Fruit fly (Drosophila melanogaster) whole organism, embryonic: Measurements from ENCODE around the gene CG10993.

Experiments
- B-H2 ChIP-seq: fragments of 200-800 bp; sonication (Bioruptor generic); optimal IDR thresholded peaks from 2 replicates; lab custom pipeline; 2018; ENCODE audit warnings: missing biosample characterization, mild to moderate bottlenecking, missing genetic modification characterization
- C15 ChIP-seq: fragments of 200-800 bp; sonication (Bioruptor generic); IDR thresholded peaks from 3 replicates; pipeline ENCODE4 v1.3.6; 2022; ENCODE audit warnings: missing biosample characterization, missing genetic modification characterization
- CG11560 ChIP-seq: fragments of 200-800 bp; sonication (Bioruptor generic); IDR thresholded peaks from 3 replicates; pipeline ENCODE4 v1.3.6; 2022; ENCODE audit warnings: missing biosample characterization, missing genetic modification characterization
- CG11723 ChIP-seq: fragments of 200-800 bp; sonication (Bioruptor generic); optimal IDR thresholded peaks from 2 replicates; lab custom pipeline; 2017; ENCODE audit warnings: missing biosample characterization, mild to moderate bottlenecking, missing genetic modification characterization
- CG12391 ChIP-seq: fragments of 200-800 bp; sonication (Bioruptor generic); optimal IDR thresholded peaks from 3 replicates; lab custom pipeline; 2018; ENCODE audit warnings: missing biosample characterization, mild to moderate bottlenecking, missing genetic modification characterization, moderate library complexity
- CG13123 ChIP-seq: fragments of 200-800 bp; sonication (Bioruptor generic); optimal IDR thresholded peaks from 2 replicates; lab custom pipeline; 2016; ENCODE audit warnings: missing biosample characterization, missing genetic modification characterization
- CG14014 ChIP-seq: fragments of 200-800 bp; sonication (Bioruptor generic); IDR thresholded peaks from 2 replicates; pipeline ENCODE4 v1.3.6; 2022; ENCODE audit warnings: missing biosample characterization, missing genetic modification characterization
- CG15696 ChIP-seq: fragments of 200-800 bp; sonication (Bioruptor generic); optimal IDR thresholded peaks from 2 replicates; lab custom pipeline; 2019; ENCODE audit warnings: missing biosample characterization, mild to moderate bottlenecking, missing genetic modification characterization, moderate library complexity
- CG2678 ChIP-seq: fragments of 200-800 bp; sonication (Bioruptor generic); optimal IDR thresholded peaks from 3 replicates; lab custom pipeline; 2019; ENCODE audit warnings: missing biosample characterization, mild to moderate bottlenecking, missing genetic modification characterization, moderate library complexity
- CG34376 ChIP-seq: fragments of 200-800 bp; sonication (Bioruptor generic); optimal IDR thresholded peaks from 2 replicates; lab custom pipeline; 2018; ENCODE audit warnings: missing biosample characterization, mild to moderate bottlenecking, missing genetic modification characterization
- CG4328 ChIP-seq: fragments of 200-800 bp; sonication (Bioruptor generic); optimal IDR thresholded peaks from 3 replicates; lab custom pipeline; 2017; ENCODE audit warnings: missing biosample characterization, missing genetic modification reagents, missing genetic modification characterization
- CG5180 ChIP-seq: fragments of 200-800 bp; sonication (Bioruptor generic); optimal IDR thresholded peaks from 3 replicates; lab custom pipeline; 2017; ENCODE audit warnings: missing biosample characterization, missing genetic modification characterization, mild to moderate bottlenecking, moderate library complexity, missing genetic modification reagents
- CG6654 ChIP-seq: fragments of 200-800 bp; sonication (Bioruptor generic); optimal IDR thresholded peaks from 2 replicates; lab custom pipeline; 2017; ENCODE audit warnings: missing biosample characterization, mild to moderate bottlenecking, missing genetic modification characterization
- CG9876 ChIP-seq: fragments of 200-800 bp; sonication (Bioruptor generic); optimal IDR thresholded peaks from 2 replicates; lab custom pipeline; 2016; ENCODE audit warnings: missing biosample characterization, missing genetic modification characterization
- CoRest ChIP-seq: fragments of 200-800 bp; sonication (Bioruptor generic); optimal IDR thresholded peaks from 3 replicates; lab custom pipeline; 2018; ENCODE audit warnings: missing biosample characterization, mild to moderate bottlenecking, missing genetic modification characterization, moderate library complexity
- E2f1 ChIP-seq: fragments of 200-800 bp; sonication (Bioruptor generic); IDR thresholded peaks from 2 replicates; pipeline ENCODE4 v1.3.6; 2022; ENCODE audit warnings: missing biosample characterization, missing genetic modification characterization
- Elba2 ChIP-seq: fragments of 200-800 bp; sonication (Bioruptor generic); optimal IDR thresholded peaks from 3 replicates; lab custom pipeline; 2016; ENCODE audit warnings: missing biosample characterization, missing genetic modification characterization
- HLH3B ChIP-seq: fragments of 200-800 bp; sonication (Bioruptor generic); IDR thresholded peaks from 2 replicates; pipeline ENCODE4 v1.3.6; 2022; ENCODE audit warnings: missing biosample characterization, missing genetic modification characterization
- Hr51 ChIP-seq, 2 experiments: fragments of 200-800 bp; sonication (Bioruptor generic); optimal IDR thresholded peaks; 2 replicates in 1 of 2; 3 replicates in 1 of 2; lab custom pipeline; 2016 to 2018; ENCODE audit warnings: missing biosample characterization in 2 of 2, missing genetic modification characterization in 2 of 2, mild to moderate bottlenecking in 1 of 2, moderate library complexity in 1 of 2
- Nf-YC ChIP-seq: fragments of 200-800 bp; optimal IDR thresholded peaks from 3 replicates; lab custom pipeline; 2019; ENCODE audit warnings: missing biosample characterization, mild to moderate bottlenecking, missing genetic modification characterization, moderate library complexity
- Poxn ChIP-seq: fragments of 200-800 bp; sonication (Bioruptor generic); IDR thresholded peaks from 2 replicates; pipeline ENCODE4 v1.3.6; 2022; ENCODE audit warnings: missing biosample characterization, missing genetic modification characterization
- Scr ChIP-seq: fragments of 200-800 bp; sonication (Bioruptor generic); IDR thresholded peaks from 2 replicates; pipeline ENCODE4 v1.3.6; 2022; ENCODE audit warnings: missing biosample characterization, missing genetic modification characterization; ENCODE audit not compliant: partially characterized antibody
- Ssrp ChIP-seq: fragments of 200-800 bp; sonication (Bioruptor generic); optimal IDR thresholded peaks from 2 replicates; lab custom pipeline; 2018; ENCODE audit warnings: missing biosample characterization, mild to moderate bottlenecking, missing genetic modification characterization, moderate library complexity
- Usf ChIP-seq: fragments of 200-800 bp; sonication (Bioruptor generic); optimal IDR thresholded peaks from 2 replicates; lab custom pipeline; 2017; ENCODE audit warnings: missing genotype, missing biosample characterization, missing genetic modification characterization
- ap ChIP-seq: fragments of 200-800 bp; sonication (Bioruptor generic); IDR thresholded peaks from 2 replicates; pipeline ENCODE4 v1.3.6; 2022; ENCODE audit warnings: missing biosample characterization, missing genetic modification characterization
- ara ChIP-seq: fragments of 200-800 bp; sonication (Bioruptor generic); IDR thresholded peaks from 2 replicates; pipeline ENCODE4 v1.3.6; 2022; ENCODE audit warnings: missing biosample characterization, missing genetic modification characterization
- ase ChIP-seq: fragments of 200-800 bp; sonication (Bioruptor generic); IDR thresholded peaks from 3 replicates; pipeline ENCODE4 v1.3.6; 2022; ENCODE audit warnings: missing biosample characterization, missing genetic modification characterization
- btn ChIP-seq: fragments of 200-800 bp; sonication (Bioruptor generic); optimal IDR thresholded peaks from 2 replicates; lab custom pipeline; 2016; ENCODE audit warnings: missing biosample characterization, missing genetic modification characterization
- cas ChIP-seq: fragments of 200-800 bp; sonication (Bioruptor generic); IDR thresholded peaks from 2 replicates; pipeline ENCODE4 v1.3.6; 2022; ENCODE audit warnings: missing biosample characterization, missing genetic modification characterization
- cato ChIP-seq: fragments of 200-800 bp; sonication (Bioruptor generic); optimal IDR thresholded peaks from 2 replicates; lab custom pipeline; 2016; ENCODE audit warnings: missing biosample characterization, missing genetic modification characterization, borderline replicate concordance
- cwo ChIP-seq: fragments of 200-800 bp; sonication (Bioruptor generic); optimal IDR thresholded peaks from 3 replicates; lab custom pipeline; 2017; ENCODE audit warnings: missing biosample characterization, missing genetic modification characterization, mild to moderate bottlenecking, moderate library complexity, missing genetic modification reagents
- dan ChIP-seq: fragments of 200-800 bp; sonication (Bioruptor generic); IDR thresholded peaks from 2 replicates; pipeline ENCODE4 v1.3.6; 2022; ENCODE audit warnings: missing biosample characterization, missing genetic modification characterization
- dm ChIP-seq: fragments of 200-800 bp; sonication (Bioruptor generic); optimal IDR thresholded peaks from 3 replicates; lab custom pipeline; 2016; ENCODE audit warnings: missing biosample characterization, missing genetic modification characterization
- dmrt11E ChIP-seq: fragments of 200-800 bp; sonication (Bioruptor generic); optimal IDR thresholded peaks from 3 replicates; lab custom pipeline; 2018; ENCODE audit warnings: missing biosample characterization, mild to moderate bottlenecking, missing genetic modification characterization, moderate library complexity
- eyg ChIP-seq: fragments of 200-800 bp; sonication (Bioruptor generic); optimal IDR thresholded peaks from 3 replicates; lab custom pipeline; 2016; ENCODE audit warnings: missing biosample characterization, missing genetic modification characterization
- gro ChIP-seq: fragments of 200-800 bp; sonication (Bioruptor generic); optimal IDR thresholded peaks from 2 replicates; lab custom pipeline; 2016; ENCODE audit warnings: missing biosample characterization, missing genetic modification characterization
- lov ChIP-seq, 2 experiments: fragments of 200-800 bp in 1 of 2; fragments of >200 bp in 1 of 2; sonication (Bioruptor generic) in 1 of 2; IDR thresholded peaks in 1 of 2; optimal IDR thresholded peaks in 1 of 2; 2 replicates in 1 of 2; 3 replicates in 1 of 2; pipeline versions ENCODE4 v1.3.6 to Lab custom; 2017 to 2022; ENCODE audit warnings: missing biosample characterization in 1 of 2, missing genetic modification characterization in 1 of 2
- nerfin-1 ChIP-seq: fragments of 200-800 bp; sonication (Bioruptor generic); optimal IDR thresholded peaks from 3 replicates; lab custom pipeline; 2019; ENCODE audit warnings: missing biosample characterization, mild to moderate bottlenecking, missing genetic modification characterization, moderate library complexity
- odd ChIP-seq: fragments of 200-800 bp; sonication (Bioruptor generic); optimal IDR thresholded peaks from 2 replicates; lab custom pipeline; 2017; ENCODE audit warnings: missing biosample characterization, mild to moderate bottlenecking, missing genetic modification characterization
- pfk ChIP-seq: fragments of 200-800 bp; sonication (Bioruptor generic); optimal IDR thresholded peaks from 2 replicates; lab custom pipeline; 2018; ENCODE audit warnings: missing biosample characterization, mild to moderate bottlenecking, missing genetic modification characterization, moderate library complexity
- pum ChIP-seq: fragments of 200-800 bp; sonication (Bioruptor generic); optimal IDR thresholded peaks from 2 replicates; lab custom pipeline; 2016; ENCODE audit warnings: missing biosample characterization, missing genetic modification characterization
- sim ChIP-seq: fragments of 200-800 bp; sonication (Bioruptor generic); IDR thresholded peaks from 2 replicates; pipeline ENCODE4 v1.3.6; 2022; ENCODE audit warnings: missing biosample characterization, missing genetic modification characterization
- sima ChIP-seq: fragments of 200-800 bp; sonication (Bioruptor generic); optimal IDR thresholded peaks from 2 replicates; lab custom pipeline; 2016; ENCODE audit warnings: missing biosample characterization, missing genetic modification characterization
- sisA ChIP-seq: fragments of 200-800 bp; sonication (Bioruptor generic); IDR thresholded peaks from 2 replicates; pipeline ENCODE4 v1.3.6; 2022; ENCODE audit warnings: missing biosample characterization, missing genetic modification characterization
- tgo ChIP-seq: fragments of 200-800 bp; sonication (Bioruptor generic); IDR thresholded peaks from 3 replicates; pipeline ENCODE4 v1.3.6; 2022; ENCODE audit warnings: missing biosample characterization, missing genetic modification characterization
- tll ChIP-seq, 2 experiments: fragments of 200-800 bp in 1 of 2; fragments of >200 bp in 1 of 2; sonication (Bioruptor generic) in 1 of 2; optimal IDR thresholded peaks; 2 replicates each; lab custom pipeline; 2017 to 2019; ENCODE audit warnings: missing biosample characterization in 2 of 2, missing genetic modification characterization in 2 of 2, mild to moderate bottlenecking in 1 of 2, moderate library complexity in 1 of 2
- trem ChIP-seq: fragments of 200-800 bp; optimal IDR thresholded peaks from 3 replicates; lab custom pipeline; 2019; ENCODE audit warnings: missing biosample characterization, mild to moderate bottlenecking, missing genetic modification characterization, moderate library complexity
- ttk ChIP-seq: fragments of 200-800 bp; sonication (Bioruptor generic); IDR thresholded peaks from 2 replicates; pipeline ENCODE4 v2.1.2; 2022; ENCODE audit warnings: missing biosample characterization, missing genetic modification characterization
- zen2 ChIP-seq: fragments of 200-800 bp; sonication (Bioruptor generic); IDR thresholded peaks from 3 replicates; pipeline ENCODE4 v1.3.6; 2022; ENCODE audit warnings: missing biosample characterization, missing genetic modification characterization; ENCODE audit not compliant: partially characterized antibody

CG10993 gene

DNA sequence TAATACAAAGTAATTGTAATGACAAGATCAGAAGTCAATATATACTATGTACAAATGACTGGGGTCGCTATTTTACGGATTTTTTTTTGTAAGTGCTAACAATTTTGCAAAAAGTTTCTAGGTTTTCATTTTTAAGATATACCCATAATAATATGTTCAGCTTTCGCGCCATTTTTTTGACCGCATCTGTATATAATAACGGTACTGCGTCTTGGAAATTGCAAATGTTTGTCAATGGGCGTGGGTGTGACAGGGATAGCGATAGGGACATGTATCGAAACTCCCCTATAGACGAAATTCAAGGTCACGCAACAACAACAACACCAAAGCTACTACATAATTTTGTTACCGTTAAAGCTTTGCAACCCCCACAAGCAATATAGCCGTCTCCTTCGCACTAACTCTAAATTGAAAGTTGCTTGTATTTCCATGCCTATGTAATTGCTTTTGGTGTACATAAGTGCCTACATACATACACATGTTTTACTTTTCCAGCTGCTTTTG, 38.3 kb downstream of the CG10993 start (continued):
- TF ChIP-seq CG12391 (tag; lab: Kevin White, UChicago) = peak; percentile 10
- no peak for TF ChIP-seq E2f1 (GFP tag; lab: Robert Waterston, UW)

DNA sequence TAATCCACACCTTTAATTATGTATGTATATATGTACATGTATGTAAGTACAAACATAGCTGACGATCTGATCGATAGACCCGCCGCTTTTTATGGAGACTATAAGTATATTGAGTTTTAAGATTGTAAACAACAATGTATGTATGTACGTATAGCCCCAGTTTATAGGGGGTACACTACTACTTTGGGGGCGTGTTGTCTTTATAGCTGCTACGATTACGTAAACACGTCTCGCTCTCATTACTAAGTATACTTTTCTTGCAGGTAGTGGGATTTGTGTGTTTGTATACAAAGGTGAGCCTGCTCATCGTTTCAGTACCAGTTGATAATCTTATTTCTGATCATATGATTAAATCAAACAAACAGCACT, 41.1 kb downstream of the CG10993 start:
- TF ChIP-seq CG9876 (GFP tag; lab: Kevin White, UChicago) (no peak), Usf (GFP tag; lab: Kevin White, UChicago) (no peak), CG4328 (peak; percentile 54), sima (GFP tag; lab: Kevin White, UChicago) (no peak), cwo (GFP tag; lab: Kevin White, UChicago) (no peak), cas (GFP tag; lab: Robert Waterston, UW) (no peak), pfk (GFP tag; lab: Kevin White, UChicago) (peak; percentile 31), Scr (GFP tag; lab: Robert Waterston, UW) (no peak), sim (GFP tag; lab: Robert Waterston, UW) (no peak), CG5180 (no peak), ttk (no peak), B-H2 (GFP tag; lab: Kevin White, UChicago) (peak; percentile 68), Elba2 (no peak), sisA (GFP tag; lab: Robert Waterston, UW) (no peak), nerfin-1 (no peak), CG34376 (GFP tag; lab: Kevin White, UChicago) (peak; percentile 46), eyg (GFP tag; lab: Kevin White, UChicago) (no peak), CG11723 (GFP tag; lab: Kevin White, UChicago) (no peak), Hr51 (GFP tag; optimal IDR thresholded peaks at IDR 0.05; lab: Kevin White, UChicago) (no peak), ase (GFP tag; lab: Robert Waterston, UW) (no peak), cato (GFP tag; lab: Kevin White, UChicago) (no peak), Nf-YC (tag; lab: Kevin White, UChicago) (no peak), Ssrp (tag; lab: Kevin White, UChicago) (no peak), CG6654 (GFP tag; lab: Kevin White, UChicago) (no peak), CG11560 (no peak), CG2678 (tag; lab: Kevin White, UChicago) (no peak), ap (GFP tag; lab: Robert Waterston, UW) (no peak), ara (GFP tag; lab: Robert Waterston, UW) (no peak), dmrt11E (no peak), CG13123 (GFP tag; lab: Kevin White, UChicago) (no peak), zen2 (GFP tag; lab: Robert Waterston, UW) (no peak), HLH3B (GFP tag; lab: Robert Waterston, UW) (no peak), tgo (no peak), CoRest (tag; lab: Kevin White, UChicago) (no peak), CG15696 (tag; lab: Kevin White, UChicago) (no peak), lov (optimal IDR thresholded peaks at IDR 0.05; lab: Kevin White, UChicago) (no peak), lov (GFP tag; IDR thresholded peaks at IDR 0.05; lab: Robert Waterston, UW) (no peak), pum (GFP tag; lab: Kevin White, UChicago) (no peak), CG14014 (GFP tag; lab: Robert Waterston, UW) (no peak; the same call in 1 of the 2 replicates), tll (GFP tag; optimal IDR thresholded peaks at IDR 0.05; lab: Kevin White, UChicago) (no peak), dm (GFP tag; lab: Kevin White, UChicago) (no peak), trem (tag; lab: Kevin White, UChicago) (no peak), gro (GFP tag; lab: Kevin White, UChicago) (no peak), odd (GFP tag; lab: Kevin White, UChicago) (no peak), Poxn (no peak), C15 (GFP tag; lab: Robert Waterston, UW) (no peak), dan (no peak), btn (no peak)
